Fruit fly (Drosophila melanogaster) whole organism, adult: ENCODE results near the gene Phae2.

Experiments used
- CG11617 ChIP-seq: fragments of 200-800 bp; sonication (Bioruptor generic); optimal IDR thresholded peaks from 2 replicates; lab custom pipeline; 2017; ENCODE audit warnings: mild to moderate bottlenecking, missing biosample characterization, missing genetic modification reagents, missing genetic modification characterization
- CG12768 ChIP-seq: fragments of 200-800 bp; sonication (Bioruptor generic); optimal IDR thresholded peaks from 2 replicates; lab custom pipeline; 2017; ENCODE audit warnings: missing biosample characterization, missing genetic modification characterization, mild to moderate bottlenecking, moderate library complexity, missing genetic modification reagents
- CG14711 ChIP-seq: fragments of 200-800 bp; sonication (Bioruptor generic); optimal IDR thresholded peaks from 2 replicates; lab custom pipeline; 2018; ENCODE audit warnings: missing biosample characterization, mild to moderate bottlenecking, missing genetic modification characterization, moderate library complexity
- CG1620 ChIP-seq: fragments of 200-800 bp; sonication (Bioruptor generic); optimal IDR thresholded peaks from 2 replicates; lab custom pipeline; 2016; ENCODE audit warnings: missing biosample characterization, missing genetic modification characterization
- CG33017 ChIP-seq: fragments of 200-800 bp; sonication (Bioruptor generic); optimal IDR thresholded peaks from 2 replicates; lab custom pipeline; 2018; ENCODE audit warnings: missing biosample characterization, mild to moderate bottlenecking, missing genetic modification characterization, moderate library complexity
- CG5204 ChIP-seq: fragments of 200-800 bp; sonication (Bioruptor generic); optimal IDR thresholded peaks from 2 replicates; lab custom pipeline; 2016; ENCODE audit warnings: missing biosample characterization, missing genetic modification characterization
- CG7045 ChIP-seq: fragments of 200-800 bp; sonication (Bioruptor generic); optimal IDR thresholded peaks from 2 replicates; lab custom pipeline; 2017; ENCODE audit warnings: missing biosample characterization, mild to moderate bottlenecking, missing genetic modification characterization
- CG7101 ChIP-seq: fragments of 200-800 bp; sonication (Bioruptor generic); optimal IDR thresholded peaks from 2 replicates; lab custom pipeline; 2018; ENCODE audit warnings: missing biosample characterization, mild to moderate bottlenecking, missing genetic modification characterization, moderate library complexity
- Clk ChIP-seq: fragments of 200-800 bp; sonication (Bioruptor generic); optimal IDR thresholded peaks from 2 replicates; lab custom pipeline; 2017; ENCODE audit warnings: missing biosample characterization, missing genetic modification characterization
- Crg-1 ChIP-seq: fragments of 200-800 bp; sonication (Bioruptor generic); optimal IDR thresholded peaks from 2 replicates; lab custom pipeline; 2016; ENCODE audit warnings: missing biosample characterization, missing genetic modification characterization
- Hr96 ChIP-seq: fragments of 200-800 bp; sonication (Bioruptor generic); optimal IDR thresholded peaks from 2 replicates; lab custom pipeline; 2016; ENCODE audit warnings: missing biosample characterization, missing genetic modification characterization
- Mnt ChIP-seq: fragments of 200-800 bp; sonication (Bioruptor generic); optimal IDR thresholded peaks from 2 replicates; lab custom pipeline; 2016; ENCODE audit warnings: missing biosample characterization, mild to moderate bottlenecking, missing genetic modification characterization
- bab1 ChIP-seq: fragments of 200-800 bp; sonication (Bioruptor generic); optimal IDR thresholded peaks from 3 replicates; lab custom pipeline; 2019; ENCODE audit warnings: missing biosample characterization, mild to moderate bottlenecking, missing genetic modification characterization, moderate library complexity
- cic ChIP-seq: fragments of 200-800 bp; sonication (Bioruptor generic); optimal IDR thresholded peaks from 2 replicates; lab custom pipeline; 2017; ENCODE audit warnings: missing biosample characterization, mild to moderate bottlenecking, missing genetic modification characterization, moderate library complexity
- cnc ChIP-seq, 2 experiments: fragments of >200 bp; optimal IDR thresholded peaks; 2 replicates each; lab custom pipeline; 2017
- kay ChIP-seq: fragments of 200-800 bp; sonication (Bioruptor generic); peaks from one replicate; lab custom pipeline; 2016; ENCODE audit warnings: missing biosample characterization, missing genetic modification characterization, borderline replicate concordance
- ovo ChIP-seq: fragments of 200-800 bp; sonication (Bioruptor generic); optimal IDR thresholded peaks from 2 replicates; lab custom pipeline; 2016; ENCODE audit warnings: missing biosample characterization, missing genetic modification characterization
- pad ChIP-seq: fragments of 200-800 bp; sonication (Bioruptor generic); optimal IDR thresholded peaks from 3 replicates; lab custom pipeline; 2017; ENCODE audit warnings: missing biosample characterization, missing genetic modification characterization, mild to moderate bottlenecking, moderate library complexity, missing genetic modification reagents
- tj ChIP-seq: fragments of 200-800 bp; sonication (Bioruptor generic); optimal IDR thresholded peaks from 3 replicates; lab custom pipeline; 2017; ENCODE audit warnings: missing biosample characterization, mild to moderate bottlenecking, missing genetic modification characterization, moderate library complexity
- toe ChIP-seq: fragments of 200-800 bp; sonication (Bioruptor generic); optimal IDR thresholded peaks from 2 replicates; lab custom pipeline; 2016; ENCODE audit warnings: missing biosample characterization, missing genetic modification characterization

Phae2 gene

DNA sequence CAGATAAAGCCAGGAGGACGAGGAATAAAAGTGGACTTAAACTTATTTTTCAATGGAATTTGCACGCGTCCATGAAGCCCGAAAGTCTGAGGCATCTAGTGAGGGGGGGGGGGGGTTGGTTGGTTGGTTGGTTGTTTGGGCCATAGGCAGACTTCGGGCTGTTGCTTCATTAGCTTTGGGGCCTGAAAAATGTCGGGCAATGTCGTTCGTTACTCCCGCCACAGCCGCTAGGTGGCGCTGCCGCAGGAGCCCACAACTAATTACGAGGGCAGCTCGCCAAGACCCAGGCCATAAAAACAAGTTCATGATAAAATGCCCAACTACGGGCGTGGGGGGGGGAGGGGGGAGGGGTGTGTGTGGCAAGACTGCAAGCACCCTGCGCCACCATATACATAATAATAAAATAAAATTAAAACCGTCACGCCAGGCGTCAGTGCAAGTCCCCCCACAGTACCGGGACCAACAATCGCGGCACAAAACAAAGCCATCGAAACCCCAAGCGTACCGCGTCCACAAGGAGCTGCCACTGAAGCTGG, 32.7 kb upstream of the Phae2 start:
- TF ChIP-seq cnc (optimal IDR thresholded peaks at IDR 0.05; lab: Kevin White, UChicago), result no peak
- TF ChIP-seq ovo (GFP tag; lab: Kevin White, UChicago), result no peak
- TF ChIP-seq Mnt (GFP tag; lab: Kevin White, UChicago), result no peak
- no peak for TF ChIP-seq Hr96 (GFP tag; lab: Kevin White, UChicago)
- TF ChIP-seq CG7101, result no peak

dm6 chr2L:12078695-12079094, 32.2 kb upstream of the Phae2 start:
- TF ChIP-seq CG11617 (no peak), cnc (optimal IDR thresholded peaks at IDR 0.05; lab: Kevin White, UChicago) (no peak), CG14711 (tag; lab: Kevin White, UChicago) (no peak), tj (GFP tag; lab: Kevin White, UChicago) (no peak), Crg-1 (GFP tag; lab: Kevin White, UChicago) (no peak), CG5204 (GFP tag; lab: Kevin White, UChicago) (no peak), bab1 (no peak), Hr96 (GFP tag; lab: Kevin White, UChicago) (no peak), cic (no peak)

DNA sequence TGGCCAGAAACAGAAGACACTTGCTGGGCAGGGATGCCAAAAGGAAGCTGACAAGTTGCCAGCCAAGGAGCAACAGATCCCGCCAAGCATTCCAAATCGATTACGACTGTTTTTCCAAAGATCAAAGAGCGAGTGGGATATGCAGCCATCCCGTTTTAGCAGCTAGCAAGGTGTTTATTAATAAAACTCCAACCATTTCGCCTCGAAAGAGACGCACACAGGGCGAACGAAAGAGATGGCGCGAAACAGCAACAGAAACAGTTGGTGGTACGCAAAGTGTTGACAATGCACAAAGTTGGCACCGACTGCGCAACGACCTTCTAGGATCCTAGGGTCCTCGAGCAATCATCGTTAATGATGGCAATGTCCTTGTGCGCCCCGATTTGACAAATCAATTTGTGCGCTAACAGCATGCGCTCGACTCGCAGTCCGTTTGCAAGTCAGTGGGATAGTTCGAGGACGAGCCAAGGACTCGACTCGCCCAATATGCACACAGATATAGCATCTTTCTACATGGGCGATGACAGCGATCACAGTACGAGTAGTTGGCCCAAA, 31.0 kb upstream of the Phae2 start:
- TF ChIP-seq CG11617, result no peak
- TF ChIP-seq Clk (GFP tag; lab: Kevin White, UChicago), result no peak
- no peak for TF ChIP-seq CG7101
- no peak for TF ChIP-seq cic
- no peak for TF ChIP-seq Crg-1 (GFP tag; lab: Kevin White, UChicago)
- no peak for TF ChIP-seq CG33017
- TF ChIP-seq CG1620 (GFP tag; lab: Kevin White, UChicago), result no peak
- no peak for TF ChIP-seq cnc (optimal IDR thresholded peaks at IDR 0.05; lab: Kevin White, UChicago)

DNA sequence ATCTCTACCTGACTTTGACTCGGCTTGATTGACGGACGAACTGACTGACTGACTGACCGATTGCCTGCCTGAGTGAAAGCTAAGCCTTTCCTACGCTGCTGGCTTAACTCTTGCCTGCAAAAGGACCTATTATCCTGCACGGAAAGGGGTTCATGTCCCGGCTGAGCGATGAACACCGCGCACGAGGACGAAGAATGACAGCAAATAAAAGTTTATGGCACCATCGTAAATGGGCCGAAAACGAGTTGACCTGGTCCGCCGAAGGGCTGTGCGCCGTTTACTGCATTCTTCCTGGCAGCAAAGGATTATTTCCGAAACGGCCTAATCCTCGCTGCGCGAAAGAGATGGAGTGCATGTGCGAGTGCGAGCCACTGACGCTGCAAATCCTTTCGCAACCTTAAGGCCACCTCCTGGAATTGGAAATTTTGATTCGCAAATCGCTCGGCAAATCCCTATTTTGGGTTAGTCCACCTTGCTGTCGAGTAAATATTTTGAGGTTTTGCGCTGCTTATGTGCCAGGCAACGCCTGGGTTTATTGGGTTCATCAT, 29.7 kb upstream of the Phae2 start:
- no peak for TF ChIP-seq Mnt (GFP tag; lab: Kevin White, UChicago)

- TF ChIP-seq CG12768 (GFP tag; lab: Kevin White, UChicago) (no peak), CG5204 (GFP tag; lab: Kevin White, UChicago) (no peak), CG11617 (no peak), kay (GFP tag; lab: Kevin White, UChicago) (no peak), CG1620 (GFP tag; lab: Kevin White, UChicago) (no peak), CG14711 (tag; lab: Kevin White, UChicago) (no peak), ovo (GFP tag; lab: Kevin White, UChicago) (no peak), Clk (GFP tag; lab: Kevin White, UChicago) (no peak), Mnt (GFP tag; lab: Kevin White, UChicago) (no peak), pad (GFP tag; lab: Kevin White, UChicago) (no peak), bab1 (no peak), tj (GFP tag; lab: Kevin White, UChicago) (no peak), Hr96 (GFP tag; lab: Kevin White, UChicago) (no peak), Crg-1 (GFP tag; lab: Kevin White, UChicago) (no peak), cic (no peak), cnc (optimal IDR thresholded peaks at IDR 0.05; lab: Kevin White, UChicago) (no peak), CG7045 (GFP tag; lab: Kevin White, UChicago) (no peak), CG33017 (no peak)
Measured at dm6 chr2L:12085010-12085409, 25.9 kb upstream of the Phae2 start.

- TF ChIP-seq toe (GFP tag; lab: Kevin White, UChicago) (no peak), ovo (GFP tag; lab: Kevin White, UChicago) (no peak), Mnt (GFP tag; lab: Kevin White, UChicago) (no peak), cnc (optimal IDR thresholded peaks at IDR 0.05; lab: Kevin White, UChicago) (no peak), CG12768 (GFP tag; lab: Kevin White, UChicago) (no peak), CG7045 (GFP tag; lab: Kevin White, UChicago) (no peak), CG33017 (no peak)
Measured at dm6 chr2L:12085619-12086171, 25.2 kb upstream of the Phae2 start, which contains the start of gene prd. TSS of gene prd (minus strand) at chr2L:12085827.

dm6 chr2L:12087442-12087841, 23.5 kb upstream of the Phae2 start:
- TF ChIP-seq cic, result no peak
- no peak for TF ChIP-seq CG7101
- no peak for TF ChIP-seq cnc (optimal IDR thresholded peaks at IDR 0.05; lab: Kevin White, UChicago)
- TF ChIP-seq CG33017, result no peak
- TF ChIP-seq CG7045 (GFP tag; lab: Kevin White, UChicago), result no peak
- no peak for TF ChIP-seq Mnt (GFP tag; lab: Kevin White, UChicago)
- TF ChIP-seq tj (GFP tag; lab: Kevin White, UChicago), result no peak
